Worm (Caenorhabditis elegans): ENCODE data around the gene cyp-13A12.

Gene cyp-13A12

ce11 chrIII:13066828-13067227, 42.5 kb downstream of the cyp-13A12 start (continued):
- TF ChIP-seq ama-1 (optimal IDR thresholded peaks at IDR 0.05), result no peak
- no peak for TF ChIP-seq ama-1 (GFP tag; optimal IDR thresholded peaks at IDR 0.05)
- no peak for TF ChIP-seq ceh-79 (tag; optimal IDR thresholded peaks at IDR 0.05)
- TF ChIP-seq mel-28 (tag; optimal IDR thresholded peaks at IDR 0.05; ENCODE audit: borderline replicate concordance), result no peak
- no peak for TF ChIP-seq Y95B8A.8 (GFP tag; IDR thresholded peaks at IDR 0.05)
- TF ChIP-seq lin-40 (tag; optimal IDR thresholded peaks at IDR 0.05), result no peak
- no peak for TF ChIP-seq attf-3 (GFP tag; conservative IDR thresholded peaks at IDR 0.05)
- TF ChIP-seq D2030.7 (GFP tag; IDR thresholded peaks at IDR 0.05), result no peak
- no peak for TF ChIP-seq gei-17 (GFP tag; optimal IDR thresholded peaks at IDR 0.05)
- no peak for TF ChIP-seq tlf-1 (GFP tag; optimal IDR thresholded peaks at IDR 0.05)
- TF ChIP-seq egl-18 (GFP tag; IDR thresholded peaks at IDR 0.05), result no peak
- no peak for TF ChIP-seq K11D2.4 (GFP tag; IDR thresholded peaks at IDR 0.05)
- TF ChIP-seq dox-1 (GFP tag; IDR thresholded peaks at IDR 0.05), result peak; percentile 48; the same call in 1 of the 2 replicates
- TF ChIP-seq B0019.2 (GFP tag; conservative IDR thresholded peaks at IDR 0.05), result no peak
- TF ChIP-seq F55B11.4 (tag; optimal IDR thresholded peaks at IDR 0.05; ENCODE audit: borderline replicate concordance, insufficient read depth), result no peak
- no peak for TF ChIP-seq C17E4.6 (GFP tag; IDR thresholded peaks at IDR 0.05)
- TF ChIP-seq hrde-1 (tag; optimal IDR thresholded peaks at IDR 0.05; ENCODE audit: borderline replicate concordance), result no peak
- no peak for TF ChIP-seq ceh-40 (GFP tag; IDR thresholded peaks at IDR 0.05)
- peak; percentile 90 for TF ChIP-seq nhr-80 (tag; optimal IDR thresholded peaks at IDR 0.05)
- TF ChIP-seq C06A6.2 (GFP tag; conservative IDR thresholded peaks at IDR 0.05), result no peak
- no peak for TF ChIP-seq F52B5.7 (tag; optimal IDR thresholded peaks at IDR 0.05)
- no peak for TF ChIP-seq ZK185.1 (tag; optimal IDR thresholded peaks at IDR 0.05; ENCODE audit: poor library complexity, severe bottlenecking)
- TF ChIP-seq T26A5.8 (tag; optimal IDR thresholded peaks at IDR 0.05), result no peak
- no peak for TF ChIP-seq Y79H2A.3 (GFP tag; conservative IDR thresholded peaks at IDR 0.05)
- TF ChIP-seq hmg-20 (GFP tag; IDR thresholded peaks at IDR 0.05), result no peak
- TF ChIP-seq let-607 (tag; optimal IDR thresholded peaks at IDR 0.05), result peak; percentile 35 to 56
- TF ChIP-seq lin-54 (GFP tag; optimal IDR thresholded peaks at IDR 0.05), result peak; percentile 31
- TF ChIP-seq nhr-27 (tag; optimal IDR thresholded peaks at IDR 0.05), result no peak
- no peak for TF ChIP-seq snpc-1.1 (tag; optimal IDR thresholded peaks at IDR 0.05; ENCODE audit: insufficient read depth)
- TF ChIP-seq ztf-26 (tag; optimal IDR thresholded peaks at IDR 0.05), result no peak
- TF ChIP-seq ztf-25 (GFP tag; IDR thresholded peaks at IDR 0.05), result no peak
- TF ChIP-seq attf-5 (GFP tag; optimal IDR thresholded peaks at IDR 0.05), result no peak
- TF ChIP-seq athp-1 (tag; optimal IDR thresholded peaks at IDR 0.05), result no peak
- TF ChIP-seq cebp-2 (GFP tag; IDR thresholded peaks at IDR 0.05), result no peak
- peak; percentile 40; the same call in 1 of the 2 replicates for TF ChIP-seq ekl-4 (GFP tag; IDR thresholded peaks at IDR 0.05)
- no peak for TF ChIP-seq ets-4 (GFP tag; optimal IDR thresholded peaks at IDR 0.05)
- no peak for TF ChIP-seq madf-3 (GFP tag; IDR thresholded peaks at IDR 0.05)
- no peak for TF ChIP-seq nhr-120 (GFP tag; IDR thresholded peaks at IDR 0.05)
- TF ChIP-seq let-526 (GFP tag; IDR thresholded peaks at IDR 0.05), result no peak
- no peak for TF ChIP-seq ceh-91 (GFP tag; IDR thresholded peaks at IDR 0.05)
- no peak for TF ChIP-seq lsy-27 (tag; optimal IDR thresholded peaks at IDR 0.05; ENCODE audit: borderline replicate concordance, insufficient read depth)
- no peak for TF ChIP-seq unc-62 (GFP tag; optimal IDR thresholded peaks at IDR 0.05)
- TF ChIP-seq B0261.1 (tag; optimal IDR thresholded peaks at IDR 0.05), result no peak
- TF ChIP-seq lir-1 (GFP tag; conservative IDR thresholded peaks at IDR 0.05), result no peak
- no peak for TF ChIP-seq F22D6.2 (tag; optimal IDR thresholded peaks at IDR 0.05)
- no peak for TF ChIP-seq lin-26 (GFP tag; IDR thresholded peaks at IDR 0.05)
- TF ChIP-seq Y56A3A.18 (GFP tag; IDR thresholded peaks at IDR 0.05), result no peak
- TF ChIP-seq ztf-28 (GFP tag; IDR thresholded peaks at IDR 0.05), result no peak
- TF ChIP-seq repo-1 (tag; optimal IDR thresholded peaks at IDR 0.05), result no peak
- TF ChIP-seq zim-3 (tag; optimal IDR thresholded peaks at IDR 0.05), result no peak
